Fruit fly (Drosophila melanogaster): ENCODE measurements around the gene CG13725.

The CG13725 gene

DNA sequence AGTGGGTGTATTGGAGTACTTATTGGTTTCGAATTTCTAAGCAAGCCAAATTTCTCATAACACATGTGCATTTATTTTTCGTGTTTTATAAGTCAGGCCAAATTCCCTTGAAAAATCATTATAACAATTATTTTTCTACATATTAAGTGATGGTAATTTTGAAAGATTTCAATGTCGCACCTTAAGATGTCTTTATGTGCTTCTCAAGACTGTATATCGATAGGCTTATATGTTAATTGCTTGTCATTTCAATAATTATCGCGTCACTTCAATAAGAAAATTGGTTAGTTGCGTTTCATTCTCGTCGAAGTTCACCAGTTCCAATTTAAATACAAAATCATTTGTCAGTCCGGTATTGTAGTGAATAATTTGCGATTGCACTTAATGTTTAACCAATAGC is 26.2 kb upstream of the CG13725 start, which contains the start of gene CG7692:
CG7692 (plus strand) TSS at position 301 of the 400 bp plus-strand sequence.
- TF ChIP-seq CG5204 (GFP tag; optimal IDR thresholded peaks at IDR 0.05), result no peak
- no peak for TF ChIP-seq CG1620 (GFP tag; optimal IDR thresholded peaks at IDR 0.05)
- TF ChIP-seq toe (GFP tag; optimal IDR thresholded peaks at IDR 0.05), result no peak
- TF ChIP-seq cnc (optimal IDR thresholded peaks at IDR 0.05), result no peak
- TF ChIP-seq CG11617 (GFP tag; optimal IDR thresholded peaks at IDR 0.05), result no peak
- TF ChIP-seq cic (GFP tag; optimal IDR thresholded peaks at IDR 0.05), result no peak
- TF ChIP-seq Mnt (GFP tag; optimal IDR thresholded peaks at IDR 0.05), result no peak
- TF ChIP-seq CG7045 (GFP tag; optimal IDR thresholded peaks at IDR 0.05), result no peak
- no peak for TF ChIP-seq Hr96 (GFP tag; optimal IDR thresholded peaks at IDR 0.05)
- no peak for TF ChIP-seq CG33017 (tag; optimal IDR thresholded peaks at IDR 0.05)
- TF ChIP-seq CG7101 (tag; optimal IDR thresholded peaks at IDR 0.05), result no peak
- no peak for TF ChIP-seq ovo (GFP tag; optimal IDR thresholded peaks at IDR 0.05)
- no peak for TF ChIP-seq Crg-1 (GFP tag; optimal IDR thresholded peaks at IDR 0.05)
- no peak for TF ChIP-seq CG14711 (tag; optimal IDR thresholded peaks at IDR 0.05)
- TF ChIP-seq kay (GFP tag; ENCODE audit: borderline replicate concordance), result no peak
- no peak for TF ChIP-seq pad (GFP tag; optimal IDR thresholded peaks at IDR 0.05)
- TF ChIP-seq bab1 (GFP tag; optimal IDR thresholded peaks at IDR 0.05), result no peak
- TF ChIP-seq tj (GFP tag; optimal IDR thresholded peaks at IDR 0.05), result no peak
- no peak for TF ChIP-seq CG12768 (GFP tag; optimal IDR thresholded peaks at IDR 0.05)

DNA sequence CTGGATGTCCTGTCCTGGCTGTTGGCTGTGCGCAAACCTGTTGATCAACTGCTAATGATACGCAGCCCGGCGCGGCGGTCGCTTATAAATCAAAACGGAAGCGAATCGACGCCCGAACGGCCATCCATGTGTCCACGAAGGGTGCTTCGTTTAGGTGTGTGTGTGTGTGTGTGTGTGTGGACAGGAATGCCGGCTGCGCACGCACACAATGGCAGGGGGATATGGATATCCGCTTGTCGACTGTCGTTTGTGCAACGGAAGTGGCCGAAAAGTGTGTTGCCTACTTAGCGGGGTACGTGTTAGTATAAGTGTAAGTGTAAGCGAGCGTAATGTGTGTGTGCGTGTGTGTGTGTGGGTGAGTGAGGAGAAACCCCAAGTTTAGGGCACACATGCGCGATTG is 24.3 kb upstream of the CG13725 start, which contains the start of gene Mip:
Mip (minus strand) TSS at position 63 of the 400 bp plus-strand sequence.
- TF ChIP-seq cic (GFP tag; optimal IDR thresholded peaks at IDR 0.05) (no peak), CG33017 (tag; optimal IDR thresholded peaks at IDR 0.05) (no peak), kay (GFP tag; ENCODE audit: borderline replicate concordance) (no peak), Mnt (GFP tag; optimal IDR thresholded peaks at IDR 0.05) (no peak), bab1 (GFP tag; optimal IDR thresholded peaks at IDR 0.05) (no peak), Clk (GFP tag; optimal IDR thresholded peaks at IDR 0.05) (no peak), Crg-1 (GFP tag; optimal IDR thresholded peaks at IDR 0.05) (no peak), CG1620 (GFP tag; optimal IDR thresholded peaks at IDR 0.05) (no peak), CG7101 (tag; optimal IDR thresholded peaks at IDR 0.05) (no peak), tj (GFP tag; optimal IDR thresholded peaks at IDR 0.05) (no peak), CG7045 (GFP tag; optimal IDR thresholded peaks at IDR 0.05) (no peak), Hr96 (GFP tag; optimal IDR thresholded peaks at IDR 0.05) (no peak)

DNA sequence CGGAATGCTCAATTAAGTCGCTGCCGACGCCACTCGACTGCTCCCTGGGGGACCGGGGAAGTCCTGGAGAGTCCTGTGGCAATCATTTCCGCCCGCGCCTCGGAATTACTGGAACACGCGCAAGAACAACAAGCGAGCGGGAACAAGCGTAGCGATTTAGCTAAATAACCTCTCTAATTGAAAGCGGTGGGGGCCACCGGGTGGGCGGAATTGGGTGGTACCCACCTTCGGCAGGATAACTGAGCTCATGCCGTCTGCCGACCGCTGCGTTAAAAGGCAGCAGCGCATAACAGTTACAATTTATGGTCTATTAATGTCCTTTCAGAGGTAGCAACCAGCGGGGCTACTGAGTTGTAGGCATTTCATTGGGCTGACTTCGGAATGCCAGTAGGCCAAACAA is 21.1 kb upstream of the CG13725 start:
- no peak for TF ChIP-seq bab1 (GFP tag; optimal IDR thresholded peaks at IDR 0.05)
- TF ChIP-seq cnc (optimal IDR thresholded peaks at IDR 0.05), result no peak
- no peak for TF ChIP-seq toe (GFP tag; optimal IDR thresholded peaks at IDR 0.05)
- TF ChIP-seq Crg-1 (GFP tag; optimal IDR thresholded peaks at IDR 0.05), result no peak
- no peak for TF ChIP-seq CG7045 (GFP tag; optimal IDR thresholded peaks at IDR 0.05)
- no peak for TF ChIP-seq CG11617 (GFP tag; optimal IDR thresholded peaks at IDR 0.05)
- no peak for TF ChIP-seq CG1620 (GFP tag; optimal IDR thresholded peaks at IDR 0.05)

DNA sequence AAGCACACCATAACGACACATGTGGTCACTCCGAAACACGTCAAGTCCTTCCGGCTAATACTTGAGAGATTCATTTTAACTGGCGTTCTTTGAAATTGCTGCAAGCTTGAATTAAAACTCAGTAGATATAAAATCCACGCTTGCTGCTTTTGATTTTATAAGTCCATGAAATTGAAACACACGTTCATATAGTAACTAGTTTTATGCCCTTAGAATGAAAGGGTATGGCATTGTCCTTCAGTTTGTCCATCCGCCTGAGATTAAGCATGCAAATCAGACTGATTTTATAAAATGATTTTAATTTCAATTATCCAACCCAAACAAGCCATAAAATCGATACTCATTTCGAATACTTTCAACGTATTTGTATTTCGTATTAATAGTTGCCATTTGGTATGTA is 19.3 kb upstream of the CG13725 start, which contains the start of gene brv2:
brv2 (minus strand) TSS at position 101 of the 400 bp plus-strand sequence.
- TF ChIP-seq bab1 (GFP tag; optimal IDR thresholded peaks at IDR 0.05) (no peak), tj (GFP tag; optimal IDR thresholded peaks at IDR 0.05) (no peak), Mnt (GFP tag; optimal IDR thresholded peaks at IDR 0.05) (no peak), CG7045 (GFP tag; optimal IDR thresholded peaks at IDR 0.05) (no peak), pad (GFP tag; optimal IDR thresholded peaks at IDR 0.05) (no peak), kay (GFP tag; ENCODE audit: borderline replicate concordance) (no peak), cnc (optimal IDR thresholded peaks at IDR 0.05) (no peak), Hr96 (GFP tag; optimal IDR thresholded peaks at IDR 0.05) (no peak), CG12768 (GFP tag; optimal IDR thresholded peaks at IDR 0.05) (no peak), CG14711 (tag; optimal IDR thresholded peaks at IDR 0.05) (no peak), Clk (GFP tag; optimal IDR thresholded peaks at IDR 0.05) (no peak), Crg-1 (GFP tag; optimal IDR thresholded peaks at IDR 0.05) (no peak), CG5204 (GFP tag; optimal IDR thresholded peaks at IDR 0.05) (no peak), CG7101 (tag; optimal IDR thresholded peaks at IDR 0.05) (no peak), cic (GFP tag; optimal IDR thresholded peaks at IDR 0.05) (no peak), toe (GFP tag; optimal IDR thresholded peaks at IDR 0.05) (no peak), ovo (GFP tag; optimal IDR thresholded peaks at IDR 0.05) (no peak), CG1620 (GFP tag; optimal IDR thresholded peaks at IDR 0.05) (no peak), CG33017 (tag; optimal IDR thresholded peaks at IDR 0.05) (no peak)

DNA sequence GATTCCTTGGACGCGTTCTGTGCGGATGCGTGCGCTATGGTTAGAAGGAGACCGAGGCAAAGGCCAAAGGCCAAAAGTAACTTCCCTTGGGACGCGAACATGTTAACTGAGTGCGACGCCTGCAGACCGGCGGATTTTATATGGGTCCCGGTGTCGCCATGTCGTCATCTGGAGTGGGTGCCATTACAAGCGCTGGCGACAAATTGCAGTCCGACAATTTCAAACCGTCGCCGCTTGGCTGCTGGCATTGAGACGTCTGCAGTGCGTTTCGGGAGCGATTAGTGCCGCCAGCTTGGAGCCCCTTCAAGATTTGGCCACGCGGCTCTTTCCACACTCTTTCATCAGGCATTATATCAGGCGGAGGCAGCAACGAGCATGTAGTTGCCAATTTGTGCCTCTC is 15.9 kb upstream of the CG13725 start, which contains the start of gene CG13727:
CG13727 (minus strand) TSS at position 101 of the 400 bp plus-strand sequence.
- no peak for TF ChIP-seq cic (GFP tag; optimal IDR thresholded peaks at IDR 0.05)
- TF ChIP-seq toe (GFP tag; optimal IDR thresholded peaks at IDR 0.05), result no peak
- TF ChIP-seq tj (GFP tag; optimal IDR thresholded peaks at IDR 0.05), result no peak
- TF ChIP-seq CG1620 (GFP tag; optimal IDR thresholded peaks at IDR 0.05), result no peak
- no peak for TF ChIP-seq CG7101 (tag; optimal IDR thresholded peaks at IDR 0.05)
- no peak for TF ChIP-seq Crg-1 (GFP tag; optimal IDR thresholded peaks at IDR 0.05)
- no peak for TF ChIP-seq CG5204 (GFP tag; optimal IDR thresholded peaks at IDR 0.05)
- TF ChIP-seq bab1 (GFP tag; optimal IDR thresholded peaks at IDR 0.05), result no peak
- no peak for TF ChIP-seq CG14711 (tag; optimal IDR thresholded peaks at IDR 0.05)
- TF ChIP-seq CG11617 (GFP tag; optimal IDR thresholded peaks at IDR 0.05), result no peak
- no peak for TF ChIP-seq CG7045 (GFP tag; optimal IDR thresholded peaks at IDR 0.05)
- no peak for TF ChIP-seq CG12768 (GFP tag; optimal IDR thresholded peaks at IDR 0.05)
- TF ChIP-seq Clk (GFP tag; optimal IDR thresholded peaks at IDR 0.05), result no peak
- TF ChIP-seq Mnt (GFP tag; optimal IDR thresholded peaks at IDR 0.05), result no peak
- no peak for TF ChIP-seq cnc (optimal IDR thresholded peaks at IDR 0.05)
- no peak for TF ChIP-seq Hr96 (GFP tag; optimal IDR thresholded peaks at IDR 0.05)

DNA sequence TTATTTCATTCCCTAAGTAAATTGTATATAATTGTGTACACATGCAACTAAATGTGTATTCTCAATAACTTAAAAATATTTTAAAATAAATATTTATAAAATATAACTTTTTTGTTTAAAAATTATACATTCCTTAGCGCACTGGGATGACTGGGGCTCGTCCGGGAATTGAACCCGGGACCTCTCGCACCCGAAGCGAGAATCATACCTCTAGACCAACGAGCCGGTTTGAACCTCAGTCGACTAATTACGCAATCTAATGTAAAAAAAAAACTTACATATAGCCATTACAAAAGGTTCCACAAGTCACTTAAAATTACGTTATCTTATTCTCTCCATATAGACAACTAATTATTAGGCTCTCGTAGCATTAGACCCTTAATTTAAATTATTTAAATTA is 14.4 kb upstream of the CG13725 start:
- TF ChIP-seq cnc (optimal IDR thresholded peaks at IDR 0.05) (no peak), pad (GFP tag; optimal IDR thresholded peaks at IDR 0.05) (no peak), Mnt (GFP tag; optimal IDR thresholded peaks at IDR 0.05) (no peak), cic (GFP tag; optimal IDR thresholded peaks at IDR 0.05) (no peak), CG7045 (GFP tag; optimal IDR thresholded peaks at IDR 0.05) (no peak), CG5204 (GFP tag; optimal IDR thresholded peaks at IDR 0.05) (no peak), CG7101 (tag; optimal IDR thresholded peaks at IDR 0.05) (no peak), CG14711 (tag; optimal IDR thresholded peaks at IDR 0.05) (no peak), CG12768 (GFP tag; optimal IDR thresholded peaks at IDR 0.05) (no peak), CG11617 (GFP tag; optimal IDR thresholded peaks at IDR 0.05) (no peak), toe (GFP tag; optimal IDR thresholded peaks at IDR 0.05) (no peak), Clk (GFP tag; optimal IDR thresholded peaks at IDR 0.05) (no peak), kay (GFP tag; ENCODE audit: borderline replicate concordance) (no peak), CG33017 (tag; optimal IDR thresholded peaks at IDR 0.05) (no peak), ovo (GFP tag; optimal IDR thresholded peaks at IDR 0.05) (no peak), Hr96 (GFP tag; optimal IDR thresholded peaks at IDR 0.05) (no peak), CG1620 (GFP tag; optimal IDR thresholded peaks at IDR 0.05) (no peak), bab1 (GFP tag; optimal IDR thresholded peaks at IDR 0.05) (no peak), tj (GFP tag; optimal IDR thresholded peaks at IDR 0.05) (no peak)

Measured in whole organism, adult.